Fruit fly (Drosophila melanogaster) whole organism, prepupa: ENCODE data around the gene COX7A.

Experiments
- CG34406 ChIP-seq: fragments of 200-800 bp; sonication (Bioruptor generic); optimal IDR thresholded peaks from 3 replicates; lab custom pipeline; 2016; ENCODE audit warnings: missing biosample characterization, missing genetic modification characterization
- dac ChIP-seq: fragments of 200-800 bp; sonication (Bioruptor generic); optimal IDR thresholded peaks from 2 replicates; lab custom pipeline; 2017; ENCODE audit warnings: missing biosample characterization, mild to moderate bottlenecking, missing genetic modification characterization

DNA sequence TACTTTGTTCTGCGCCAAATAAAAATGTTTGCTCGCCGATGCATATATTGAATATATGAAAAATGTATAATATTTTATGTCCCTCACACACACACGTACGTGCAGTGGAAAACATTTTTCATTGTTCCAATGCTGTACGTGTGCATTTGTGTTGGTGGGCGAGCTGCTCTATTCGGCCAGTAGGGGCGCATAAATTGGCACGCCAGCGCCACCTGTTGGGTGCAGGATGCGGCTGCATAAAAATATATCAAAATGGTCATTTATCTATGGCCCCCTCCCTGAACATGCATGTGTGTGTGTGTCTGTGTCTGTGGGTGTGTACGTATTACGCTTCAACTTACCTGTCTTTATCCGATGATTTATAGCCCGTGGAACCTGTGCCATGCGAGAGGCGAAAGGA lies 48.8 kb upstream of the COX7A start:
- TF ChIP-seq CG34406 (GFP tag; lab: Kevin White, UChicago), result no peak
- TF ChIP-seq dac (GFP tag; lab: Kevin White, UChicago), result no peak
